Worm (Caenorhabditis elegans) whole organism, L1 larva: ENCODE results near the gene ugt-1.

Source experiments
- F16B12.6 ChIP-seq: fragments of 150-350 bp; optimal IDR thresholded peaks from 2 replicates; lab custom pipeline; 2014; ENCODE audit warnings: missing biosample characterization, missing genetic modification characterization
- alr-1 ChIP-seq: fragments of 200-800 bp; sonication (Bioruptor generic); optimal IDR thresholded peaks from 2 replicates; lab custom pipeline; 2018; ENCODE audit warnings: borderline replicate concordance, mild to moderate bottlenecking, missing genetic modification characterization, missing compliant biosample characterization
- aly-2 ChIP-seq: fragments of 150-350 bp; optimal IDR thresholded peaks from 2 replicates; lab custom pipeline; 2014; ENCODE audit warnings: missing biosample characterization, missing genetic modification characterization
- ceh-90 ChIP-seq: sonication (generic microtip); optimal IDR thresholded peaks from 2 replicates; lab custom pipeline; 2016; ENCODE audit warnings: missing genetic modification characterization, missing compliant biosample characterization
- ces-1 ChIP-seq: fragments of 150-350 bp; optimal IDR thresholded peaks from 2 replicates; lab custom pipeline; 2014; ENCODE audit warnings: missing biosample characterization, missing genetic modification reagents, missing genetic modification characterization
- dsc-1 ChIP-seq: sonication (generic microtip); optimal IDR thresholded peaks from 2 replicates; lab custom pipeline; 2016; ENCODE audit warnings: mild to moderate bottlenecking, missing genetic modification characterization, missing compliant biosample characterization
- egl-13 ChIP-seq: sonication (generic microtip); optimal IDR thresholded peaks from 2 replicates; lab custom pipeline; 2016; ENCODE audit warnings: missing genotype, missing genetic modification reagents, missing genetic modification characterization, missing compliant biosample characterization
- egl-27 ChIP-seq, 2 experiments: fragments of 150-350 bp in 1 of 2; sonication (generic microtip); optimal IDR thresholded peaks; 3 replicates each; lab custom pipeline; 2017 to 2018; ENCODE audit warnings: missing biosample characterization in 2 of 2, missing genetic modification characterization in 2 of 2, missing genetic modification reagents in 2 of 2
- elt-2 ChIP-seq: sonication (generic microtip); optimal IDR thresholded peaks from 2 replicates; lab custom pipeline; 2016; ENCODE audit warnings: missing genetic modification characterization, mild to moderate bottlenecking, inconsistent platforms, missing compliant biosample characterization, missing genetic modification reagents
- ets-5 ChIP-seq: fragments of 200-800 bp; sonication (Bioruptor generic); IDR thresholded peaks from 2 replicates; pipeline ENCODE4 v1.3.6; 2022; ENCODE audit warnings: missing genetic modification characterization, missing compliant biosample characterization
- fkh-10 ChIP-seq: sonication (generic microtip); optimal IDR thresholded peaks from 2 replicates; lab custom pipeline; 2017; ENCODE audit warnings: missing biosample characterization, missing genetic modification reagents, missing genetic modification characterization
- grh-1 ChIP-seq: fragments of 200-800 bp; sonication (Bioruptor generic); IDR thresholded peaks from 2 replicates; pipeline ENCODE4 v1.3.6; 2022; ENCODE audit warnings: missing genetic modification reagents, missing genetic modification characterization, missing compliant biosample characterization
- hlh-4 ChIP-seq: sonication (generic microtip); optimal IDR thresholded peaks from 2 replicates; lab custom pipeline; 2016; ENCODE audit warnings: mild to moderate bottlenecking, missing genetic modification characterization, missing compliant biosample characterization
- hpl-2 ChIP-seq: fragments of 150-350 bp; optimal IDR thresholded peaks from 2 replicates; lab custom pipeline; 2014; ENCODE audit warnings: missing biosample characterization, missing genetic modification reagents, missing genetic modification characterization
- isw-1 ChIP-seq: fragments of 200-800 bp; sonication (Bioruptor generic); IDR thresholded peaks from 2 replicates; pipeline ENCODE4 v1.3.6; 2022; ENCODE audit warnings: missing genetic modification characterization, missing compliant biosample characterization
- lin-13 ChIP-seq: fragments of 150-350 bp; optimal IDR thresholded peaks from 2 replicates; lab custom pipeline; 2014; ENCODE audit warnings: missing biosample characterization, missing genetic modification reagents, missing genetic modification characterization
- lin-15B ChIP-seq: fragments of 150-350 bp; sonication (generic microtip); optimal IDR thresholded peaks from 3 replicates; lab custom pipeline; 2014; ENCODE audit warnings: missing biosample characterization, missing genetic modification characterization
- lir-3 ChIP-seq: sonication (generic microtip); optimal IDR thresholded peaks from 2 replicates; lab custom pipeline; 2016; ENCODE audit warnings: mild to moderate bottlenecking, missing genetic modification characterization, moderate library complexity, missing compliant biosample characterization; ENCODE audit not compliant: poor library complexity
- mab-9 ChIP-seq: fragments of 200-800 bp; sonication (Bioruptor generic); IDR thresholded peaks from 2 replicates; pipeline ENCODE4 v1.3.6; 2022; ENCODE audit warnings: missing genetic modification reagents, missing genetic modification characterization, missing compliant biosample characterization
- mep-1 ChIP-seq: fragments of 150-350 bp; optimal IDR thresholded peaks from 2 replicates; lab custom pipeline; 2014; ENCODE audit warnings: missing biosample characterization, missing genetic modification characterization
- nhr-20 ChIP-seq: sonication (generic microtip); optimal IDR thresholded peaks from 2 replicates; lab custom pipeline; 2016; ENCODE audit warnings: mild to moderate bottlenecking, missing genetic modification characterization, missing compliant biosample characterization
- nhr-28 ChIP-seq: fragments of 150-350 bp; optimal IDR thresholded peaks from 2 replicates; lab custom pipeline; 2014; ENCODE audit warnings: missing biosample characterization, missing genetic modification characterization
- nhr-84 ChIP-seq: sonication (generic microtip); optimal IDR thresholded peaks from 2 replicates; lab custom pipeline; 2017; ENCODE audit warnings: missing biosample characterization, missing genetic modification characterization
- nhr-85 ChIP-seq: sonication (generic microtip); peaks from one replicate; lab custom pipeline; 2016; ENCODE audit warnings: missing genetic modification characterization, inconsistent platforms, missing compliant biosample characterization
- pax-3 ChIP-seq: fragments of 200-800 bp; sonication (Bioruptor generic); optimal IDR thresholded peaks from 2 replicates; lab custom pipeline; 2018; ENCODE audit warnings: mild to moderate bottlenecking, missing genetic modification characterization, moderate library complexity, missing compliant biosample characterization
- snpc-4 ChIP-seq: fragments of 150-350 bp; optimal IDR thresholded peaks from 2 replicates; lab custom pipeline; 2014; ENCODE audit warnings: missing biosample characterization, missing genetic modification characterization
- snu-23 ChIP-seq: sonication (generic microtip); optimal IDR thresholded peaks from 2 replicates; lab custom pipeline; 2016; ENCODE audit warnings: missing genetic modification characterization, missing compliant biosample characterization
- sup-37 ChIP-seq: fragments of 200-800 bp; sonication (Bioruptor generic); optimal IDR thresholded peaks from 2 replicates; lab custom pipeline; 2018; ENCODE audit warnings: mild to moderate bottlenecking, missing genetic modification characterization, missing compliant biosample characterization
- swsn-7 ChIP-seq: sonication (generic microtip); optimal IDR thresholded peaks from 2 replicates; lab custom pipeline; 2016; ENCODE audit warnings: missing genetic modification characterization, missing compliant biosample characterization
- unc-130 ChIP-seq: fragments of 150-350 bp; optimal IDR thresholded peaks from 2 replicates; lab custom pipeline; 2017; ENCODE audit warnings: missing biosample characterization, missing genetic modification characterization, inconsistent platforms
- unc-30 ChIP-seq: sonication (generic microtip); optimal IDR thresholded peaks from 2 replicates; lab custom pipeline; 2017; ENCODE audit warnings: missing biosample characterization, missing genetic modification characterization
- unc-86 ChIP-seq: sonication (generic microtip); optimal IDR thresholded peaks from 2 replicates; lab custom pipeline; 2016; ENCODE audit warnings: missing genetic modification characterization, missing compliant biosample characterization
- zag-1 ChIP-seq: fragments of 150-350 bp; optimal IDR thresholded peaks from 2 replicates; lab custom pipeline; 2014; ENCODE audit warnings: missing biosample characterization, missing genetic modification characterization
- zip-4 ChIP-seq: fragments of 200-800 bp; sonication (Bioruptor generic); optimal IDR thresholded peaks from 2 replicates; lab custom pipeline; 2018; ENCODE audit warnings: mild to moderate bottlenecking, missing genetic modification characterization, moderate library complexity, missing compliant biosample characterization

Gene ugt-1

DNA sequence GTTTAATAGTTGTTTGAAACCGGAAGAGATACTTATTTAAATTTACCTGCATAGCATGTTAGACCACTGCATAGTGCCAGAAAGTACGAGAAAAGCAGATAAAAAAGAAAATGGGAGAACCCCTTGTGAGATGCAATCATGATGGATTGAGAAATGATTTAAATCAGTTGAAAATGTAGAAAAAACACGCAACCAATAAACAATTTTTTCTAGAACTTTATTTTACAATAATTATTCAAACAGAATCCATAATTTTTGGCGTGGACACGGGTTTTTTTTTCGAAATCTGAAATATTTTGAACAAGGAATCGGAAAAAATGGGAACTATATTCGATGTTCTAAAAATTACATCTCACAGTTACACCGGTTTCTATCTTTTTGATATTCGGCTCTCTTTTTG lies 16.2 kb upstream of the ugt-1 start, which contains the start of gene AC3.12:
Gene AC3.12 (minus strand): TSS at position 101 of the 400 bp plus-strand sequence.
- TF ChIP-seq isw-1 (GFP tag; lab: Robert Waterston, UW) (no peak), nhr-85 (peak; percentile 2)

DNA sequence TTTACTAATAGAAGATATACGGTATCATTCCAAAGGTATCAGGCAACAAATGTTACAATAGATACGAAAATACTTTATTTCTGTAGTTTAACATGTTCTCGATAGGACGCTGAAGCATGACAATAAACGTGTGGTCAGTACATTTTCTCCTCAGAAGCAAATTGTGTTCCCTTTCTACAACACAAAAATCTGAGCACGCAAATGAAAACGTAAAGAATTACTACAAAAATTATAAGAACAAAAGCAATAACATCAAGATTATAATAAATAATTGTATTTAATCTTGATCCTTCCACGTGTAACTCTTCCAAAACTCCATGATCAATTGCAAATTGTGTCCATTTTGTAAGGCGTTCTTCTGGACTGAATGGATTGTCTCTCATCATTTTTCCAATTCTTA lies 15.7 kb upstream of the ugt-1 start:
- no peak for TF ChIP-seq grh-1 (GFP tag; lab: Robert Waterston, UW)
- no peak for TF ChIP-seq mab-9 (GFP tag; lab: Robert Waterston, UW)
- no peak for TF ChIP-seq snpc-4 (tag; lab: Kevin White, UChicago)
- TF ChIP-seq lin-13 (GFP tag; lab: Kevin White, UChicago): no peak
- TF ChIP-seq F16B12.6 (tag; lab: Kevin White, UChicago): no peak
- no peak for TF ChIP-seq nhr-28
- TF ChIP-seq ces-1 (GFP tag; lab: Kevin White, UChicago): no peak
- TF ChIP-seq ets-5 (GFP tag; lab: Robert Waterston, UW): no peak
- TF ChIP-seq sup-37 (GFP tag; lab: Kevin White, UChicago): no peak
- TF ChIP-seq pax-3 (tag; lab: Kevin White, UChicago): no peak

DNA sequence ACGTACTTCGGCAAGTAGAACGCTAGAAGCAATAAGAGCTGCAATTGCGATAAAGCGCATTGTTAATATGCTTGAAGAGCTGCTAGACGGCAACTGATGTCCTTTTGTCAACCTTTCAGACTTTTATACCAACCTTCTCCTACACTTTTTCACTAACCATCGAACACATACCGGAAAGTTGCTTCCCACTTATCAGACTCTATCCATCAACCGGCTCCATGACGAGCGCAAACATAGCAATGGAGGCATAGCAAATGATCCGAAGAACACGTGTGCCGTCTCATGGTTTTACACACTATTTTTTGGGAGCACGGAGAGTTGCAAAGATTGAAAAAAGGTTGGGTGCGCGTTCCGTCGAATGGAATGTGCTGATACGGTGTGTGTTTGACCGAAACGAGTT lies 13.7 kb upstream of the ugt-1 start, which contains the start of gene abu-1:
Gene abu-1 (minus strand): TSS at position 101 of the 400 bp plus-strand sequence.
- TF ChIP-seq zip-4 (no peak), aly-2 (no peak), swsn-7 (tag; lab: Kevin White, UChicago) (no peak), nhr-84 (tag; lab: Kevin White, UChicago) (no peak)
- TF ChIP-seq, all 84 proteins: peak for 0

ce11 chrV:10382142-10382541 lies 13.3 kb upstream of the ugt-1 start, which contains the start of gene pqn-2:
Gene pqn-2 (plus strand): TSS chrV:10382442.
- TF ChIP-seq hlh-4 (no peak), egl-27 (tag; optimal IDR thresholded peaks at IDR 0.05; lab: Kevin White, UChicago) (no peak), lir-3 (no peak), nhr-85 (no peak), unc-86 (no peak), isw-1 (GFP tag; lab: Robert Waterston, UW) (no peak), hpl-2 (no peak), F16B12.6 (tag; lab: Kevin White, UChicago) (no peak), ceh-90 (tag; lab: Kevin White, UChicago) (no peak), alr-1 (tag; lab: Kevin White, UChicago) (no peak), nhr-20 (tag; lab: Kevin White, UChicago) (no peak), snu-23 (no peak), unc-30 (tag; lab: Kevin White, UChicago) (no peak)

- TF ChIP-seq dsc-1 (tag; lab: Kevin White, UChicago) (no peak), lin-15B (no peak), elt-2 (tag; lab: Kevin White, UChicago) (no peak), zag-1 (tag; lab: Kevin White, UChicago) (no peak), mep-1 (no peak), swsn-7 (tag; lab: Kevin White, UChicago) (no peak), unc-130 (tag; lab: Kevin White, UChicago) (no peak), egl-13 (tag; lab: Kevin White, UChicago) (no peak), zip-4 (no peak), hpl-2 (no peak), F16B12.6 (tag; lab: Kevin White, UChicago) (no peak), fkh-10 (GFP tag; lab: Kevin White, UChicago) (no peak), snpc-4 (tag; lab: Kevin White, UChicago) (no peak)
Measured at ce11 chrV:10383950-10384349, 11.5 kb upstream of the ugt-1 start, which contains the start of gene spe-10. Gene spe-10 (plus strand): TSS chrV:10384250.
